Worm (Caenorhabditis elegans): ENCODE measurements around the gene ceh-33.

The ceh-33 gene

DNA sequence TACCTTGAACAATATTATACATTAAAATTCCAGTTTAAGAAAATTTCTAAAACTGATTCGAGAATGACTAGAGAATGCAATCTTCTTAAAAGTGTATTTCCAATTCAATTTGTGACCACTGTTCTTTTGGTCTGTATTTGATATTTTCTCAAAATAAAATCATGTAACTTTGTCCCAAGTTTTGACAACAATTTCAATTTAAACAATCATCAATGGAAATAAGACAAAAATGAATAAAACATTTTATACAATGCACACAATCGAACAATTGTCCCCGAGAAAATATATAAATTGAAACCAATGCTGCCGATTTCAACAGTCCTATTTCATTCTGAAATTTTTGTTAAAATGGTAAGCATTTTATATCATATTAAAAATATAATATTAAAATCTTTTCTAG, 12.8 kb downstream of the ceh-33 start, which contains the start of gene C10G8.4:
C10G8.4 (plus strand) TSS at position 301 of the 400 bp plus-strand sequence.
- TF ChIP-seq mec-3 (tag; optimal IDR thresholded peaks at IDR 0.05; ENCODE audit: borderline replicate concordance) (no peak), ceh-24 (tag; optimal IDR thresholded peaks at IDR 0.05) (no peak), nfya-1 (tag; optimal IDR thresholded peaks at IDR 0.05) (no peak), C38D4.7 (GFP tag; optimal IDR thresholded peaks at IDR 0.05) (no peak), nhr-11 (tag; optimal IDR thresholded peaks at IDR 0.05) (no peak), npax-4 (tag; optimal IDR thresholded peaks at IDR 0.05) (no peak), eyg-1 (tag; optimal IDR thresholded peaks at IDR 0.05) (no peak), pros-1 (tag; optimal IDR thresholded peaks at IDR 0.05) (no peak), odd-2 (tag; optimal IDR thresholded peaks at IDR 0.05) (no peak), pax-1 (tag; optimal IDR thresholded peaks at IDR 0.05) (no peak), ceh-2 (tag; optimal IDR thresholded peaks at IDR 0.05) (no peak), sox-2 (GFP tag; IDR thresholded peaks at IDR 0.05) (no peak), lin-11 (tag; optimal IDR thresholded peaks at IDR 0.05) (no peak), ttx-3 (tag; optimal IDR thresholded peaks at IDR 0.05) (no peak), hlh-6 (tag; optimal IDR thresholded peaks at IDR 0.05) (no peak), unc-3 (GFP tag; conservative IDR thresholded peaks at IDR 0.05) (no peak), unc-3 (tag; optimal IDR thresholded peaks at IDR 0.05) (no peak)

DNA sequence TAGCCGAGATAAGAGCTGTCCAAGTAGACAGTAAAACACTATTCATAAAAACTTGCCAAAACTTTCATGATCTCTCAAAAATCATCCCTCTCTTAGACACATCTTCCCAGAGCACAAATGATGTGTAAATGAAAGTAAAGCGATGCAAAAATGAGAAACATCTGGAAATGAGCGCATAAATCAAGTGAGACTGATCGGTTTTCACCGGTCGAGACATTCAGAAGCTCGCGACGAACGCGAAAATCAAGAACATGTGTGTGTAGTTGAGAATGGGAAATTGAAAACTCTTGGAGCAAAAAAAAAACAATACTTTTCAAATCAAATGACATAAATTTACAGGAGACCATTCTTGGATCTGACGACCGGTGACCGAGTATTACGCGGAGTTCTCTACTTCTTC, 20.1 kb downstream of the ceh-33 start:
- no peak for TF ChIP-seq ref-2 (tag; optimal IDR thresholded peaks at IDR 0.05)
- TF ChIP-seq pag-3 (tag; optimal IDR thresholded peaks at IDR 0.05; ENCODE audit: borderline replicate concordance) = no peak
- TF ChIP-seq ceh-9 (tag; optimal IDR thresholded peaks at IDR 0.05) = no peak
- no peak for TF ChIP-seq che-1 (tag; optimal IDR thresholded peaks at IDR 0.05)
- no peak for TF ChIP-seq hlh-6 (tag; optimal IDR thresholded peaks at IDR 0.05)
- TF ChIP-seq ceh-24 (tag; optimal IDR thresholded peaks at IDR 0.05) = no peak
- no peak for TF ChIP-seq ceh-14 (tag; optimal IDR thresholded peaks at IDR 0.05)
- TF ChIP-seq pat-9 (tag; optimal IDR thresholded peaks at IDR 0.05) = no peak
- TF ChIP-seq ceh-18 (tag; optimal IDR thresholded peaks at IDR 0.05) = no peak
- TF ChIP-seq T23F11.4 (GFP tag; optimal IDR thresholded peaks at IDR 0.05) = no peak

ce11 chrV:5303389-5303788, 21.1 kb downstream of the ceh-33 start, which contains the start of gene ncx-2:
TSS of gene ncx-2 (plus strand) at chrV:5303689.
- TF ChIP-seq lin-11 (tag; optimal IDR thresholded peaks at IDR 0.05) (no peak), nhr-11 (tag; optimal IDR thresholded peaks at IDR 0.05) (no peak), pha-4 (tag; optimal IDR thresholded peaks at IDR 0.05) (no peak), unc-55 (GFP tag; optimal IDR thresholded peaks at IDR 0.05) (no peak), ttx-3 (tag; optimal IDR thresholded peaks at IDR 0.05) (no peak), sdc-2 (tag; optimal IDR thresholded peaks at IDR 0.05) (no peak), hlh-8 (tag; optimal IDR thresholded peaks at IDR 0.05) (no peak), elt-4 (tag; optimal IDR thresholded peaks at IDR 0.05) (no peak), pqm-1 (tag; optimal IDR thresholded peaks at IDR 0.05) (no peak), eyg-1 (tag; optimal IDR thresholded peaks at IDR 0.05) (no peak), madf-2 (tag; optimal IDR thresholded peaks at IDR 0.05) (no peak), dmd-4 (tag; optimal IDR thresholded peaks at IDR 0.05; ENCODE audit: borderline replicate concordance) (no peak), T23F11.4 (GFP tag; optimal IDR thresholded peaks at IDR 0.05) (no peak), ceh-24 (tag; optimal IDR thresholded peaks at IDR 0.05) (no peak), ceh-31 (tag; optimal IDR thresholded peaks at IDR 0.05) (no peak), pag-3 (tag; optimal IDR thresholded peaks at IDR 0.05; ENCODE audit: borderline replicate concordance) (no peak), ceh-30 (tag; optimal IDR thresholded peaks at IDR 0.05) (no peak), sox-4 (tag; optimal IDR thresholded peaks at IDR 0.05) (no peak), che-1 (tag; optimal IDR thresholded peaks at IDR 0.05) (no peak)

- TF ChIP-seq tbx-2 (tag; optimal IDR thresholded peaks at IDR 0.05) (no peak), ceh-22 (tag; optimal IDR thresholded peaks at IDR 0.05) (no peak), lim-6 (tag; optimal IDR thresholded peaks at IDR 0.05) (no peak), ceh-31 (tag; optimal IDR thresholded peaks at IDR 0.05) (no peak), ztf-16 (tag; optimal IDR thresholded peaks at IDR 0.05) (no peak), che-1 (tag; optimal IDR thresholded peaks at IDR 0.05) (no peak), nfya-1 (tag; optimal IDR thresholded peaks at IDR 0.05) (no peak), fax-1 (tag; optimal IDR thresholded peaks at IDR 0.05) (no peak), nhr-232 (tag; optimal IDR thresholded peaks at IDR 0.05) (no peak), unc-86 (tag; optimal IDR thresholded peaks at IDR 0.05) (no peak), unc-3 (GFP tag; conservative IDR thresholded peaks at IDR 0.05) (no peak), unc-3 (tag; optimal IDR thresholded peaks at IDR 0.05) (no peak), ahr-1 (tag; optimal IDR thresholded peaks at IDR 0.05) (no peak), madf-2 (tag; optimal IDR thresholded peaks at IDR 0.05) (no peak), odd-2 (tag; optimal IDR thresholded peaks at IDR 0.05) (no peak), Y22D7AL.16 (tag; optimal IDR thresholded peaks at IDR 0.05) (no peak), ceh-18 (tag; optimal IDR thresholded peaks at IDR 0.05) (no peak), pros-1 (tag; optimal IDR thresholded peaks at IDR 0.05) (no peak)
These were observed 23.2 kb downstream of the ceh-33 start for ce11 chrV:5301226-5301625.

All from whole organism, late embryonic.